Worm (Caenorhabditis elegans): ENCODE data around the gene clec-231.

ce11 chrV:15310780-15311179 lies 39.7 kb downstream of the clec-231 start, which contains the start of gene irld-62:
- TF ChIP-seq nhr-71 (tag; optimal IDR thresholded peaks at IDR 0.05) (no peak), mep-1 (tag; optimal IDR thresholded peaks at IDR 0.05) (no peak), nhr-237 (tag; optimal IDR thresholded peaks at IDR 0.05) (no peak), sox-4 (tag; optimal IDR thresholded peaks at IDR 0.05) (no peak), unc-62 (GFP tag; optimal IDR thresholded peaks at IDR 0.05) (no peak), nhr-77 (tag; optimal IDR thresholded peaks at IDR 0.05) (no peak)
